Worm (Caenorhabditis elegans): ENCODE data around the gene K07C11.8.

DNA sequence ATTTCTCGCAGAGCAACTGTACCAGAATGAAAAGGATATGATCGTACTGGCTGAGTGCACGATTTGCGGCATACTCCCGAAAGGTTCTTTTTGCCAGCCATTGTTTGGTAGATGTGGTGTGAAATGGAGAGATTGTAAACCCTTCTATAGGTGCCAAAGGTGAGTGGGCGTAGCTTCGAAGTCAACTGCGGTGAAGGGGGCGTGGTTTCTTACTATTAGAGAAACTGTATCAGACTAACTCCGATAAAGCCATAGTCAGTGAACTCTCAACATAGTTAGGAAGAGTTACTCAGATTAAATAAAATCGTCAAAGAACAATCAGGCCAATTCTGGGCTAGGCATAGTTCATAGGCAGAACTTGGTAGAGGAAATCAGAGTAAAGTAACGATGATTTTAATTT lies 40.3 kb downstream of the K07C11.8 start, which contains the start of gene F20D6.9:
- TF ChIP-seq pqm-1 (tag; optimal IDR thresholded peaks at IDR 0.05) (no peak), pag-3 (tag; optimal IDR thresholded peaks at IDR 0.05; ENCODE audit: borderline replicate concordance, insufficient read depth) (no peak), dpl-1 (GFP tag; optimal IDR thresholded peaks at IDR 0.05) (no peak), zag-1 (tag; optimal IDR thresholded peaks at IDR 0.05) (no peak), aly-2 (tag; optimal IDR thresholded peaks at IDR 0.05) (no peak), alr-1 (tag; optimal IDR thresholded peaks at IDR 0.05; ENCODE audit: borderline replicate concordance) (no peak), fos-1 (tag; optimal IDR thresholded peaks at IDR 0.05) (no peak), skn-1 (tag; optimal IDR thresholded peaks at IDR 0.05) (no peak), nhr-11 (tag; optimal IDR thresholded peaks at IDR 0.05) (no peak), sptf-1 (tag; optimal IDR thresholded peaks at IDR 0.05) (no peak), ama-1 (optimal IDR thresholded peaks at IDR 0.05) (no peak), fkh-10 (GFP tag; optimal IDR thresholded peaks at IDR 0.05) (no peak)
